Worm (Caenorhabditis elegans): ENCODE measurements around the gene metl-18.

Gene metl-18

DNA sequence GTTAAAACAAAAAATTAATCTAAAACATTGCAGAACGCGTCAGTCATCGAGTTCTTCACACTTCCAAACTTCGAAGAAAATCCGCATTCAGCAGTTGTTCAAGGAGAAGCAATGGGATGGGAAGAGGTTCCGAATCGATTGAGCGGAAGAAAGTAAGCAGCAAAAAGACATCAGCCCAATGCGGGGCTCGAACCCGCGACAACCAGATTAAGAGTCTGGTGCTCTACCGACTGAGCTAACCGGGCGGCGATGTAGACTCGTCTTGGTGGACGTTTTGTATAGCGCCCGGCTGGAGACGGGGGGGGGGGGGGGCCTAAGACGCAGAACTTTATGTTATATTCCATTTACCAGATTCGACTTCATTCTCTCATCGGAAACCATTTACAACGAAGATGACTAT lies 1.2 kb downstream of the metl-18 start:
- TF ChIP-seq ceh-83 (GFP tag; optimal IDR thresholded peaks at IDR 0.05) (no peak), tbx-8 (GFP tag; optimal IDR thresholded peaks at IDR 0.05) (peak; percentile 7)

DNA sequence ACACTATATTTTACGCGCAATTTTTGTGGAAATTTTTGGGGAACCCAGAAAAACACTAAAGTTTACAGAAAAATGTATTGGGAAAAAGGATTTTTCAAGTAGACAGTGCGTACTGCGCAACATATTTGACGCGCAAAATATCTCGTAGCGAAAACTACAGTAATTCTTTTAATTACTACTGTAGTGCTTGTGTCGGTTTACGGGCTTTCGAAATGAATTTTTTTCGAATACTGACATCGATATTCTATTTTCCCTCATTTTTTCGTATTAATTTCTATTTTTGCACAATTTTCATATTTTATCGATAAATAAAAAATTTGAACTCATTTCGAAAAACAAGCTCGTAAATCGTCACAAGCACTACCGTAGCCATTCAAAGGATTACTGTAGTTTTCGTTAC lies 3.0 kb downstream of the metl-18 start:
- no peak for TF ChIP-seq snpc-4 (tag; optimal IDR thresholded peaks at IDR 0.05)
- no peak for TF ChIP-seq nhr-237 (tag; optimal IDR thresholded peaks at IDR 0.05)
- TF ChIP-seq ceh-43 (GFP tag; optimal IDR thresholded peaks at IDR 0.05): no peak
- no peak for TF ChIP-seq drap-1 (GFP tag; optimal IDR thresholded peaks at IDR 0.05)
- TF ChIP-seq M03D4.4 (tag; optimal IDR thresholded peaks at IDR 0.05): no peak
- TF ChIP-seq nhr-28 (tag; optimal IDR thresholded peaks at IDR 0.05): no peak
- no peak for TF ChIP-seq sem-2 (GFP tag; optimal IDR thresholded peaks at IDR 0.05)
- no peak for TF ChIP-seq bed-3 (GFP tag; optimal IDR thresholded peaks at IDR 0.05)
- no peak for TF ChIP-seq mls-2 (tag; optimal IDR thresholded peaks at IDR 0.05)
- TF ChIP-seq lin-13 (tag; optimal IDR thresholded peaks at IDR 0.05): no peak
- TF ChIP-seq ham-2 (GFP tag; optimal IDR thresholded peaks at IDR 0.05): no peak
- no peak for TF ChIP-seq mep-1 (tag; optimal IDR thresholded peaks at IDR 0.05)
- TF ChIP-seq lin-32 (GFP tag; optimal IDR thresholded peaks at IDR 0.05): no peak
- TF ChIP-seq blmp-1 (tag; optimal IDR thresholded peaks at IDR 0.05): no peak
- no peak for TF ChIP-seq ceh-83 (GFP tag; optimal IDR thresholded peaks at IDR 0.05)
- no peak for TF ChIP-seq elt-1 (tag; optimal IDR thresholded peaks at IDR 0.05; ENCODE audit: borderline replicate concordance, insufficient read depth)
- TF ChIP-seq unc-62 (GFP tag; optimal IDR thresholded peaks at IDR 0.05): no peak
- TF ChIP-seq nhr-2 (tag; optimal IDR thresholded peaks at IDR 0.05): no peak

DNA sequence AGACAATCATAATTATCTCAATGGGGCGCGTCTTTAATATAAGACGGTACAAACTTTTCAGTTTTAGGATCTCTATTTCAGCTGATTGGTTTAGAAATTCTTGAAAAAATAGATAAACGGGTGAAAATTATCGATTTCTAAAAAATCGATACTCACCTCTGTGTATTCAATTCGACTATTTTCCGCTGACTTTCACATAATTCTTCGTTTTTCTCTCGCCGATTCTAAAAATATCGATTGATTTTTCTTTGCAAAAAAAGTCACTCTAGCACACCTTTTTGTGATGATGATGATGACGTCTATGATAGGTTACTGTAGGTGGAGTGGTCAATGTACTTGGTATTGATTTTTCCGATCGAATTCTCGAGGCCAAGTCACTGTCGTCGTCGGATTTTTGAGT lies 4.2 kb downstream of the metl-18 start:
- TF ChIP-seq nhr-2 (tag; optimal IDR thresholded peaks at IDR 0.05) (no peak), ceh-43 (GFP tag; optimal IDR thresholded peaks at IDR 0.05) (no peak), sem-2 (GFP tag; optimal IDR thresholded peaks at IDR 0.05) (no peak), mls-2 (tag; optimal IDR thresholded peaks at IDR 0.05) (no peak), cnd-1 (tag; optimal IDR thresholded peaks at IDR 0.05) (no peak), ces-1 (GFP tag; optimal IDR thresholded peaks at IDR 0.05) (no peak), ham-2 (GFP tag; optimal IDR thresholded peaks at IDR 0.05) (no peak), nhr-28 (tag; optimal IDR thresholded peaks at IDR 0.05) (no peak), elt-1 (tag; optimal IDR thresholded peaks at IDR 0.05; ENCODE audit: borderline replicate concordance, insufficient read depth) (no peak), zip-8 (tag; optimal IDR thresholded peaks at IDR 0.05) (no peak), unc-62 (GFP tag; optimal IDR thresholded peaks at IDR 0.05) (no peak), flh-1 (GFP tag; optimal IDR thresholded peaks at IDR 0.05) (no peak), nhr-12 (tag; optimal IDR thresholded peaks at IDR 0.05) (no peak), tbx-8 (GFP tag; optimal IDR thresholded peaks at IDR 0.05) (no peak), ceh-83 (GFP tag; optimal IDR thresholded peaks at IDR 0.05) (no peak), sptf-1 (tag; optimal IDR thresholded peaks at IDR 0.05) (no peak), bed-3 (GFP tag; optimal IDR thresholded peaks at IDR 0.05) (no peak), pha-4 (tag; optimal IDR thresholded peaks at IDR 0.05) (no peak)

DNA sequence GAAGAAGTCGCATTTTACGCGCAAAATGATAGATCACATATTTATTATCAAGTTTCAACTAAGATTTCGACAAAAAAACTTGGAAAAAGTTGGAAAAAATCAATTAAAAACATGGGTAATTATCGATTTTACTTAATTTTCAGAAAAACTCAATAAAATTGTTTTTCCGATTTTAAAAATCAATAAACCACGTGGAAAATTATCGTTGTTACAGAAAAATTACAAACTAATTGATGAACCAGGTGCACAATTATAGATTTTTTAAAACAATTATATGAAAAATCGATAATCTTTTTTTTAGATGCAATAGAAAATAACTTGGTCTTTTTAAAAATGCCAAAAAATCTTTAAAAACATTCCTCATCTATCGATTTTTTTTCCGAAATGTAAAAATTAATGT lies 5.1 kb downstream of the metl-18 start:
- TF ChIP-seq unc-39 (tag; optimal IDR thresholded peaks at IDR 0.05): no peak
- TF ChIP-seq hlh-1 (tag; optimal IDR thresholded peaks at IDR 0.05): no peak
- TF ChIP-seq lsy-2 (tag; optimal IDR thresholded peaks at IDR 0.05): no peak
- TF ChIP-seq blmp-1 (tag; optimal IDR thresholded peaks at IDR 0.05): no peak
- TF ChIP-seq elt-3 (tag; optimal IDR thresholded peaks at IDR 0.05): no peak
- TF ChIP-seq mep-1 (tag; optimal IDR thresholded peaks at IDR 0.05): no peak
- TF ChIP-seq mab-5 (tag; optimal IDR thresholded peaks at IDR 0.05): no peak
- no peak for TF ChIP-seq nhr-76 (tag; optimal IDR thresholded peaks at IDR 0.05)
- TF ChIP-seq unc-120 (tag; optimal IDR thresholded peaks at IDR 0.05; ENCODE audit: poor library complexity, severe bottlenecking): no peak
- no peak for TF ChIP-seq flh-1 (GFP tag; optimal IDR thresholded peaks at IDR 0.05)
- no peak for TF ChIP-seq mls-2 (tag; optimal IDR thresholded peaks at IDR 0.05)
- TF ChIP-seq lin-13 (tag; optimal IDR thresholded peaks at IDR 0.05): no peak
- TF ChIP-seq elt-1 (tag; optimal IDR thresholded peaks at IDR 0.05; ENCODE audit: borderline replicate concordance, insufficient read depth): no peak
- no peak for TF ChIP-seq ham-2 (GFP tag; optimal IDR thresholded peaks at IDR 0.05)
- no peak for TF ChIP-seq nhr-12 (tag; optimal IDR thresholded peaks at IDR 0.05)
- no peak for TF ChIP-seq ceh-39 (tag; optimal IDR thresholded peaks at IDR 0.05)
- no peak for TF ChIP-seq bed-3 (GFP tag; optimal IDR thresholded peaks at IDR 0.05)
- TF ChIP-seq ces-1 (GFP tag; optimal IDR thresholded peaks at IDR 0.05): no peak

Data from whole organism, mixed stage, embryonic.